Worm (Caenorhabditis elegans): ENCODE data around the gene npl-10.

npl-10 gene

DNA sequence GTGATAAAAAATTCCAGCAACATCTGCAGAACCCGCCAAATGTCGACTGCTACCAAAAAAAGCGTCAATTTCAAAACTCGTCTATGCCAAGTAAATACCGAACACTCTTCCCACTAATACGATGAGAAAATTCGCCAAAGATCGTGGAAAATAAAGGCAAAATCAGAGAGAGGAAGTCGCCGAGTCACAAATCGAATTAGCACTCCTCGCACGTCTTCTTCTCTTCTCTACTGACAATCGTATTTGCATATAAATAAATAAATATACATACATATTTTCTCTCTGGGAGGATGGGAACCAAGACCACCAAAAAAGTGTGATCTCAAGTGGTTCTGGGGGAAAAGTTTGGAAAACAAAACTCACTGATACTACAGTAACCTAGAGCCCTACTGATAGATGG, 34.7 kb upstream of the npl-10 start:
- TF ChIP-seq flt-1 (GFP tag; IDR thresholded peaks at IDR 0.05) (no peak), klf-2 (GFP tag; conservative IDR thresholded peaks at IDR 0.05) (no peak), T22C8.4 (GFP tag; IDR thresholded peaks at IDR 0.05) (no peak), ztf-23 (GFP tag; IDR thresholded peaks at IDR 0.05) (no peak), ztf-29 (GFP tag; IDR thresholded peaks at IDR 0.05) (no peak), ref-1 (GFP tag; conservative IDR thresholded peaks at IDR 0.05) (no peak), cog-1 (tag; optimal IDR thresholded peaks at IDR 0.05) (no peak), tab-1 (GFP tag; IDR thresholded peaks at IDR 0.05) (no peak), med-1 (GFP tag; optimal IDR thresholded peaks at IDR 0.05; ENCODE audit: insufficient read depth) (no peak)

DNA sequence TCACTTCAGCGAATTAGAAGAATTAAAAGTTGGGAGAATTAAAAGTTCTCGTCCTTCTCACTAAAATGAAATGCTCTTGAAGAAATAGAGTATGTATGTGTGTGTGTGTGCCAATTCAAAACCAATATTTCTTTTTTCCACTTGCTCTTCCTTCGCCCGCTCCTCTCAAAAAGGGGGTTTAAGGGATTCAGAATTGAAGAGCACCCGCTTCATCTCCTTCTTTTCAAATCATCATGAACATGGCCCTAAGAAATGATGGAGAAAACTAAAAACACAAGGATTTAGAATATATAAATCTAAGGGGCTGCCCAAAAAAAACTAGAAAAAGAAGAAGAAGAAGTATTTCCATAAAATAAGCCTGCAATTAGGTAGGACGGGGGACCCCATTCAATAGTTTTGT, 33.4 kb upstream of the npl-10 start:
- TF ChIP-seq klf-2 (GFP tag; conservative IDR thresholded peaks at IDR 0.05) (no peak), ref-1 (GFP tag; conservative IDR thresholded peaks at IDR 0.05) (no peak), flt-1 (GFP tag; IDR thresholded peaks at IDR 0.05) (no peak), med-1 (GFP tag; optimal IDR thresholded peaks at IDR 0.05; ENCODE audit: insufficient read depth) (no peak), cog-1 (tag; optimal IDR thresholded peaks at IDR 0.05) (no peak), tab-1 (GFP tag; IDR thresholded peaks at IDR 0.05) (no peak), ztf-23 (GFP tag; IDR thresholded peaks at IDR 0.05) (no peak), ztf-29 (GFP tag; IDR thresholded peaks at IDR 0.05) (no peak), T22C8.4 (GFP tag; IDR thresholded peaks at IDR 0.05) (no peak)

DNA sequence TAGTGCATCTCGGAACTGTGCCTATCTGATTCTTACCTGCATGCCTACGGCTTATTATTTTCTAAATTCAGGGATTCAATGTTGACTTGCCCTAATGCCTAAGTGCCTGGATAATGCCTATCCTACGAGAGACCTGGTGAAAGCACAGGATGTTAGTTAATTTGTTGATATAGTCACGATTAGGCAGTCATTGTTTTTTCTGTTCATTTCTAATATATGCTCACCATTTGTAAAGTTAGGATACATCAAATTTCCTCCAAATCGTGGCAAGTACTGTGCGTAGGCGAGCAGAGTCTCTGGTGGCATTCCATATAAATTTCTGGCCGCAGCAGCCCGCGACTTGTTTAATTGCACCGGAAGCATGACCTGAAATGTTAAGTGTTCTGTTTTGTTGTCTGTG, 30.4 kb upstream of the npl-10 start:
- TF ChIP-seq flt-1 (GFP tag; IDR thresholded peaks at IDR 0.05), result no peak
- TF ChIP-seq ref-1 (GFP tag; conservative IDR thresholded peaks at IDR 0.05), result no peak
- TF ChIP-seq T22C8.4 (GFP tag; IDR thresholded peaks at IDR 0.05), result no peak
- no peak for TF ChIP-seq tab-1 (GFP tag; IDR thresholded peaks at IDR 0.05)
- no peak for TF ChIP-seq med-1 (GFP tag; optimal IDR thresholded peaks at IDR 0.05; ENCODE audit: insufficient read depth)
- no peak for TF ChIP-seq cog-1 (tag; optimal IDR thresholded peaks at IDR 0.05)
- TF ChIP-seq ztf-23 (GFP tag; IDR thresholded peaks at IDR 0.05), result no peak
- no peak for TF ChIP-seq ztf-29 (GFP tag; IDR thresholded peaks at IDR 0.05)
- no peak for TF ChIP-seq klf-2 (GFP tag; conservative IDR thresholded peaks at IDR 0.05)

DNA sequence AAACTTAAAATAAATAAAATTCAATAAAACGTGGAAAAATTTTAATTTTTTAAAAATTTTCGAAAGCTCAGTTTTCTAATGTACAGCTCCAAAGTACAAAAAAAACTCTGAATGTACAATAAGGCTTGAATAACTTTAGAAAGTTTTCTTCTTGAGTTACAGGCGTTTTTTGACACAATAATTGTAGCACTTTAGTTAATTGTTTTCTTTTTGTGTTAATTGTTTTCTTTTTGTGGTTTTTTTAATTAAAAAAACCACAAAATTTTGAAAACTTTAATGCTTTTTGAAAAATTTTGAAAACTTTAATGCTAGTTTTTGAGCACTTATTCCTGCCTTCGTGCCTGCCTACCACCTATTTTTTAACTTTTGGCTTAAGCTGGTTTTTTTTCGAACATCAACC, 28.5 kb upstream of the npl-10 start, which contains the start of gene R10E9.2:
R10E9.2 (minus strand) TSS at position 101 of the 400 bp plus-strand sequence.
- TF ChIP-seq ref-1 (GFP tag; conservative IDR thresholded peaks at IDR 0.05) (no peak), T22C8.4 (GFP tag; IDR thresholded peaks at IDR 0.05) (no peak), tab-1 (GFP tag; IDR thresholded peaks at IDR 0.05) (no peak), klf-2 (GFP tag; conservative IDR thresholded peaks at IDR 0.05) (no peak), ztf-29 (GFP tag; IDR thresholded peaks at IDR 0.05) (no peak), cog-1 (tag; optimal IDR thresholded peaks at IDR 0.05) (no peak), flt-1 (GFP tag; IDR thresholded peaks at IDR 0.05) (no peak), med-1 (GFP tag; optimal IDR thresholded peaks at IDR 0.05; ENCODE audit: insufficient read depth) (no peak)

DNA sequence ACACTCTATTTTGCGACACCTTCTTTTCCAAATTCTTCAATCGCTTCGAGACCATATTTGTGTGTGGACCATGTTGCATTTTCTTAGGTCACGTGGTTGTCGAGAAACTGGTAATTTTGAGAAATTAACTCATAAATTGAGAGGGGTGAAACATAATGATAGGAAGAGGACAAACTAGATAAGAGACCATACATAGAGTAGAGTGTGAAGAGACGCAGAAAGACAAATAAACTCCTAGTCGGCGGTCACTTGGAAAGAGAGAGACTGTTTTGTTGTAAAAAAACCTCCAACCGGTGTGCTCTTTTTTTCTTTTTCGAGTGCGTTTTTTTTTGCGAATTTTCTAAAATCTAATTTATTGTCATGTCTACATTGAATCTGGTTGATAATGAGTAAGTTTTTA, 24.3 kb upstream of the npl-10 start, which contains the start of gene R10E9.3:
R10E9.3 (plus strand) TSS at position 235 of the 400 bp plus-strand sequence.
- TF ChIP-seq tab-1 (GFP tag; IDR thresholded peaks at IDR 0.05), result no peak
- no peak for TF ChIP-seq ref-1 (GFP tag; conservative IDR thresholded peaks at IDR 0.05)
- no peak for TF ChIP-seq klf-2 (GFP tag; conservative IDR thresholded peaks at IDR 0.05)
- TF ChIP-seq ztf-23 (GFP tag; IDR thresholded peaks at IDR 0.05), result no peak
- no peak for TF ChIP-seq flt-1 (GFP tag; IDR thresholded peaks at IDR 0.05)
- TF ChIP-seq ztf-29 (GFP tag; IDR thresholded peaks at IDR 0.05), result no peak
- TF ChIP-seq cog-1 (tag; optimal IDR thresholded peaks at IDR 0.05), result no peak
- no peak for TF ChIP-seq T22C8.4 (GFP tag; IDR thresholded peaks at IDR 0.05)
- no peak for TF ChIP-seq med-1 (GFP tag; optimal IDR thresholded peaks at IDR 0.05; ENCODE audit: insufficient read depth)

DNA sequence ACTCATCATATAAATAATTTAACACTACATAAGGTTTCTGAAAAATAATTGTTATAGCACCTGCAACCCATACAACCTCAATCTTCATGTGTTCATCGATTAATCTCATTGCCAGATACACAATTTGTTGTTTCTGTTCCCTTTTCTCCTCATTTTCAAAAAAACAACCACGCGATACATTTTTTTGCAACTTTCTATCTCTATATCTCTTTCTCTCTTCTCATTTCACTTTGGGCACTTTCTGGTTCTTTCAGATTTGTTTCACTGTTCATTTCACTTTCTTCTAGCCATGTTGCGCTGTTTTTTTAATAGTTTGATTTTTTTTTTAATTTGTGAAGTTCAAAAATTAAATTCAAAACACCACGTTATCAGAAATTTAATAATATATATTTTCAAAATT, 23.5 kb upstream of the npl-10 start:
- TF ChIP-seq tab-1 (GFP tag; IDR thresholded peaks at IDR 0.05) (no peak), T22C8.4 (GFP tag; IDR thresholded peaks at IDR 0.05) (no peak), med-1 (GFP tag; optimal IDR thresholded peaks at IDR 0.05; ENCODE audit: insufficient read depth) (no peak)

DNA sequence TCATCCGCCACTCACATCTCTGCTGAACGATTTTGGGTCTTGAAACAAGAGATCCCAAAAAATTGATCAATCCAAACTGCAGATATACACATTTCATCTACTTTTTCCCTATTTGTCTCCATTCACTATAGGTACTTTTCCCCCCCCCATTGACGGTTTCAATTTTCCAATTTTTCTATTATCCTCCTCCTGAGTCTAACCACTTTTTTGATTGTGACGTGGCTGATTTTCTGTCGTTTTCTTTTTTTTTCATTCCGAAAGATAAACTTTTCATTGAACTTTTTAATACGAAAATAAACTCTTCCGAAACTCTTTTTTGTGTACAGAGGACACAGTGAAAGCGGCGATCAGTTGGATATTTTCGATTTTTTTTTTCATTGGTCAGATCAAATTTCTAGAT, 22.1 kb upstream of the npl-10 start:
- no peak for TF ChIP-seq flt-1 (GFP tag; IDR thresholded peaks at IDR 0.05)
- TF ChIP-seq ztf-23 (GFP tag; IDR thresholded peaks at IDR 0.05), result no peak
- TF ChIP-seq T22C8.4 (GFP tag; IDR thresholded peaks at IDR 0.05), result no peak
- TF ChIP-seq cog-1 (tag; optimal IDR thresholded peaks at IDR 0.05), result no peak
- TF ChIP-seq ref-1 (GFP tag; conservative IDR thresholded peaks at IDR 0.05), result no peak
- TF ChIP-seq med-1 (GFP tag; optimal IDR thresholded peaks at IDR 0.05; ENCODE audit: insufficient read depth), result no peak
- no peak for TF ChIP-seq ztf-29 (GFP tag; IDR thresholded peaks at IDR 0.05)
- no peak for TF ChIP-seq tab-1 (GFP tag; IDR thresholded peaks at IDR 0.05)
- no peak for TF ChIP-seq klf-2 (GFP tag; conservative IDR thresholded peaks at IDR 0.05)

DNA sequence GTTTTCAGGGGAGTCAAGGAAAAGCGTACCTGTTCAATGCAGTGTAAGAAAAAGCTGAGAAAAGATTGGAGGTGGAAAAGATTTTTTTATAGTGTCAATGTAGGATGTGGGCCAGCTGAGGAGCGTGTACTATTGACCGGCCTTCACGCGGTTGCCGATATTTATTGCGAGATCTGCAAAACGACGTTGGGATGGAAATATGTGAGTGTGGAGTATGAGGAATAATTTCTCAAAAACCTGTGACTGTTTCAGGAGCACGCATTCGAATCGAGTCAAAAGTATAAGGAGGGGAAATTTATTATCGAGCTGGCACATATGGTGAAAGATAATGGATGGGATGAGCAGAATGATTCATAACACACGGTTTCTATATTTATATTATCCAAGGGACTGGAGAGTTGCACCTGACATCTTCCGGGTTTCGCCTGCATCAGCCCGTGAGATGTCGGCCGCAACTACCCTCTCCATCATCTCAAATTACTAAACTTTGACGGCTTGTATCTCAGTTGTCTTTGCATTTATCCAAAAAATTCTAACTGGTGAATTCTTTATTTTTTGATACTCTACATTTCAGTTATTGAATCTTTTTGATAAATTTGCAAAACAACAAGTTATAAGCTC, 21.5 kb upstream of the npl-10 start:
- TF ChIP-seq ref-1 (GFP tag; conservative IDR thresholded peaks at IDR 0.05), result no peak
- TF ChIP-seq T22C8.4 (GFP tag; IDR thresholded peaks at IDR 0.05), result no peak
- TF ChIP-seq ztf-29 (GFP tag; IDR thresholded peaks at IDR 0.05), result no peak
- no peak for TF ChIP-seq tab-1 (GFP tag; IDR thresholded peaks at IDR 0.05)
- TF ChIP-seq med-1 (GFP tag; optimal IDR thresholded peaks at IDR 0.05; ENCODE audit: insufficient read depth), result no peak
- no peak for TF ChIP-seq flt-1 (GFP tag; IDR thresholded peaks at IDR 0.05)

DNA sequence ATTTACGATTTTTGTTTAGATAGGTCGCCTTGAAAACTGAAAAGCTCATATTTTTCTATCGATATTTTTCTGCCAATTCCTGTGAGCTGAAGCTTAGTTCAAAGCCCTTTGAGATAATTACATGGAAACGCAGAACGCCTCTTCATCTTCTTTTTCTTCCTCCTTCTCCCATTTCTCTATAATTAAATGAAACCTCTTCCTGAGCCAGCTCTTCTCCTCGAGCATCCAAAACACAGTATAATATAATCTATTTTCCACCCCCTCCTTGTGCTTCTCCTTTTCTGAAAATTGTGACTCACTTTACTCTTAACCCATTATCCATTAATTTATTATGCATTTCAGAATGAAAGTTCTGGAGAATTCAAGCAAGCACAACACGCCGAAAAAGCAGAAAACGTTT, 20.6 kb upstream of the npl-10 start, which contains the start of gene F37A8.5:
F37A8.5 (plus strand) TSS at position 332 of the 400 bp plus-strand sequence.
- TF ChIP-seq cog-1 (tag; optimal IDR thresholded peaks at IDR 0.05) (no peak), ztf-23 (GFP tag; IDR thresholded peaks at IDR 0.05) (no peak), tab-1 (GFP tag; IDR thresholded peaks at IDR 0.05) (no peak), T22C8.4 (GFP tag; IDR thresholded peaks at IDR 0.05) (no peak), ztf-29 (GFP tag; IDR thresholded peaks at IDR 0.05) (no peak), med-1 (GFP tag; optimal IDR thresholded peaks at IDR 0.05; ENCODE audit: insufficient read depth) (no peak), ref-1 (GFP tag; conservative IDR thresholded peaks at IDR 0.05) (no peak)

DNA sequence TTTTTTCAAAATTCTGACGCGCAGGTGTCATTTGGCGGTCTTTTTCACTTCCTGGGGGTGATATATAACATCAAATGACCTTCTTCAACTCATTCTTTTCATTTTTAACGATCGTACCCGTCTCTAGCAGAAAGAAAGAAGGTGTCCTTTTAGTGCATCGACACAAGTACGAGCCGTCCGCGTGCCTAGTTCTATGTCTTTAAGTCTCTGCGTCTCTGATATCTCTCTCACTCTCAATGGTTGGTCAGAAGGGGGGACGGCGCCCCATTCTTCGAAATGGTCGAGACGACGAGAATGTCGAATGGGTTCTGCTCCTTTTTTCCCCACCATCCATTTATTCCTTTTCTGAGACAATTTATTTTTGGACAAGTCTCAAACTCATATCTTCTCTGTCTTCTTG, 20.0 kb upstream of the npl-10 start:
- TF ChIP-seq ztf-23 (GFP tag; IDR thresholded peaks at IDR 0.05) (no peak), ref-1 (GFP tag; conservative IDR thresholded peaks at IDR 0.05) (no peak), T22C8.4 (GFP tag; IDR thresholded peaks at IDR 0.05) (no peak)
